Worm (Caenorhabditis elegans) whole organism, L2 larva: ENCODE measurements around the gene Y60C6A.3.

ENCODE experiments used
- C34F6.9 ChIP-seq: fragments of 150-350 bp; optimal IDR thresholded peaks from 2 replicates; lab custom pipeline; 2014; ENCODE audit warnings: missing biosample characterization, missing genetic modification characterization
- R02D3.7 ChIP-seq: fragments of 150-350 bp; optimal IDR thresholded peaks from 2 replicates; lab custom pipeline; 2014; ENCODE audit warnings: missing biosample characterization, missing genetic modification characterization
- Y55F3AM.14 ChIP-seq: fragments of 200-800 bp; sonication (Bioruptor generic); optimal IDR thresholded peaks from 2 replicates; lab custom pipeline; 2018; ENCODE audit warnings: mild to moderate bottlenecking, missing genetic modification characterization, missing compliant biosample characterization
- aly-2 ChIP-seq: fragments of 150-350 bp; optimal IDR thresholded peaks from 2 replicates; lab custom pipeline; 2014; ENCODE audit warnings: missing biosample characterization, missing genetic modification characterization
- blmp-1 ChIP-seq: sonication (generic microtip); optimal IDR thresholded peaks from 2 replicates; lab custom pipeline; 2017; ENCODE audit warnings: missing genetic modification characterization, mild to moderate bottlenecking, missing compliant biosample characterization, antibody characterized with exemption, moderate library complexity; ENCODE audit not compliant: insufficient read depth
- ceh-82 ChIP-seq: fragments of 150-350 bp; optimal IDR thresholded peaks from 2 replicates; lab custom pipeline; 2014; ENCODE audit warnings: missing biosample characterization, missing genetic modification characterization
- dmd-4 ChIP-seq: sonication (generic microtip); optimal IDR thresholded peaks from 2 replicates; lab custom pipeline; 2017; ENCODE audit warnings: missing biosample characterization, missing genetic modification characterization
- gmeb-1 ChIP-seq: fragments of 150-350 bp; optimal IDR thresholded peaks from 2 replicates; lab custom pipeline; 2014; ENCODE audit warnings: missing biosample characterization, missing genetic modification characterization
- lin-13 ChIP-seq: fragments of 150-350 bp; optimal IDR thresholded peaks from 2 replicates; lab custom pipeline; 2014; ENCODE audit warnings: missing biosample characterization, missing genetic modification reagents, missing genetic modification characterization
- mab-5 ChIP-seq: fragments of 150-350 bp; optimal IDR thresholded peaks from 2 replicates; lab custom pipeline; 2014; ENCODE audit warnings: missing biosample characterization, missing genetic modification characterization
- nhr-11 ChIP-seq: fragments of 150-350 bp; optimal IDR thresholded peaks from 2 replicates; lab custom pipeline; 2014; ENCODE audit warnings: missing biosample characterization, missing genetic modification characterization
- nhr-12 ChIP-seq: fragments of 150-350 bp; optimal IDR thresholded peaks from 2 replicates; lab custom pipeline; 2014; ENCODE audit warnings: missing biosample characterization, missing genetic modification characterization
- nhr-129 ChIP-seq: fragments of 150-350 bp; optimal IDR thresholded peaks from 2 replicates; lab custom pipeline; 2014; ENCODE audit warnings: missing biosample characterization, missing genetic modification characterization
- nhr-25 ChIP-seq: fragments of 150-350 bp; sonication (generic microtip); optimal IDR thresholded peaks from 3 replicates; lab custom pipeline; 2014; ENCODE audit warnings: missing biosample characterization, missing genetic modification characterization
- peb-1 ChIP-seq: fragments of 150-350 bp; optimal IDR thresholded peaks from 2 replicates; lab custom pipeline; 2014; ENCODE audit warnings: missing biosample characterization, missing genetic modification characterization
- sem-4 ChIP-seq: fragments of 150-350 bp; optimal IDR thresholded peaks from 2 replicates; lab custom pipeline; 2014; ENCODE audit warnings: missing biosample characterization, missing genetic modification reagents, missing genetic modification characterization
- sma-3 ChIP-seq: sonication (generic microtip); optimal IDR thresholded peaks from 2 replicates; lab custom pipeline; 2016; ENCODE audit warnings: missing genetic modification reagents, missing genetic modification characterization, missing compliant biosample characterization
- unc-55 ChIP-seq: fragments of 150-350 bp; sonication (generic microtip); optimal IDR thresholded peaks from 3 replicates; lab custom pipeline; 2014; ENCODE audit warnings: missing biosample characterization, missing genetic modification reagents, missing genetic modification characterization
- ztf-11 ChIP-seq: sonication (generic microtip); optimal IDR thresholded peaks from 2 replicates; lab custom pipeline; 2017; ENCODE audit warnings: missing biosample characterization, missing genetic modification characterization
- ztf-4 ChIP-seq: fragments of 150-350 bp; optimal IDR thresholded peaks from 2 replicates; lab custom pipeline; 2014; ENCODE audit warnings: missing biosample characterization, missing genetic modification characterization

Gene Y60C6A.3

ce11 chrV:4834277-4834676 lies 48.7 kb downstream of the Y60C6A.3 start, which contains the start of gene C37H5.14:
Gene C37H5.14, minus strand, starts transcription at chrV:4834377.
- TF ChIP-seq unc-55 (GFP tag; lab: Kevin White, UChicago) = no peak
- no peak for TF ChIP-seq dmd-4 (tag; lab: Kevin White, UChicago)
- no peak for TF ChIP-seq nhr-129 (tag; lab: Kevin White, UChicago)
- no peak for TF ChIP-seq ztf-11
- no peak for TF ChIP-seq gmeb-1 (tag; lab: Kevin White, UChicago)
- no peak for TF ChIP-seq nhr-11
- TF ChIP-seq mab-5 = no peak
- no peak for TF ChIP-seq aly-2 (tag; lab: Kevin White, UChicago)
- no peak for TF ChIP-seq nhr-12
- no peak for TF ChIP-seq sma-3 (GFP tag; lab: Kevin White, UChicago)
- TF ChIP-seq C34F6.9 (tag; lab: Kevin White, UChicago) = no peak
- TF ChIP-seq blmp-1 (tag; lab: Kevin White, UChicago) = no peak
- no peak for TF ChIP-seq Y55F3AM.14 (GFP tag; lab: Kevin White, UChicago)
- no peak for TF ChIP-seq R02D3.7 (tag; lab: Kevin White, UChicago)
- TF ChIP-seq sem-4 = no peak
- TF ChIP-seq peb-1 (tag; lab: Kevin White, UChicago) = no peak
- TF ChIP-seq ztf-4 = no peak
- TF ChIP-seq lin-13 (GFP tag; lab: Kevin White, UChicago) = no peak
- no peak for TF ChIP-seq nhr-25
- TF ChIP-seq ceh-82 (tag; lab: Kevin White, UChicago) = no peak
